Fruit fly (Drosophila melanogaster) whole organism, prepupa: ENCODE measurements around the gene Coq4.

ENCODE experiments used
- Blimp-1 ChIP-seq: fragments of 200-800 bp; sonication (Bioruptor generic); optimal IDR thresholded peaks from 3 replicates; lab custom pipeline; 2017; ENCODE audit warnings: missing biosample characterization, missing genetic modification characterization, mild to moderate bottlenecking, moderate library complexity, missing genetic modification reagents
- CG10631 ChIP-seq: fragments of 200-800 bp; sonication (Bioruptor generic); optimal IDR thresholded peaks from 2 replicates; lab custom pipeline; 2016; ENCODE audit warnings: missing biosample characterization, missing genetic modification characterization
- CG10669 ChIP-seq: fragments of 200-800 bp; sonication (Bioruptor generic); optimal IDR thresholded peaks from 3 replicates; lab custom pipeline; 2018; ENCODE audit warnings: missing biosample characterization, mild to moderate bottlenecking, missing genetic modification characterization, moderate library complexity
- CG11762 ChIP-seq: fragments of 200-800 bp; sonication (Bioruptor generic); optimal IDR thresholded peaks from 3 replicates; lab custom pipeline; 2016; ENCODE audit warnings: missing biosample characterization, missing genetic modification characterization; ENCODE audit not compliant: insufficient read depth
- CG11902 ChIP-seq: fragments of 200-800 bp; sonication (Bioruptor generic); optimal IDR thresholded peaks from 3 replicates; lab custom pipeline; 2016; ENCODE audit warnings: missing biosample characterization, missing genetic modification characterization
- CG15336 ChIP-seq: fragments of 200-800 bp; sonication (Bioruptor generic); IDR thresholded peaks from 2 replicates; pipeline ENCODE4 v1.3.6; 2022; ENCODE audit warnings: missing biosample characterization, missing genetic modification characterization
- CG1621 ChIP-seq: fragments of 200-800 bp; sonication (Bioruptor generic); optimal IDR thresholded peaks from 3 replicates; lab custom pipeline; 2018; ENCODE audit warnings: missing biosample characterization, mild to moderate bottlenecking, missing genetic modification characterization
- CG16779 ChIP-seq: fragments of 200-800 bp; sonication (Bioruptor generic); optimal IDR thresholded peaks from 3 replicates; lab custom pipeline; 2017; ENCODE audit warnings: missing biosample characterization, mild to moderate bottlenecking, missing genetic modification characterization
- CG3032 ChIP-seq: fragments of 200-800 bp; optimal IDR thresholded peaks from 2 replicates; lab custom pipeline; 2019; ENCODE audit warnings: missing biosample characterization, mild to moderate bottlenecking, missing genetic modification characterization, moderate library complexity
- CG34406 ChIP-seq: fragments of 200-800 bp; sonication (Bioruptor generic); optimal IDR thresholded peaks from 3 replicates; lab custom pipeline; 2016; ENCODE audit warnings: missing biosample characterization, missing genetic modification characterization
- CG3919 ChIP-seq: fragments of 200-800 bp; sonication (Bioruptor generic); optimal IDR thresholded peaks from 3 replicates; lab custom pipeline; 2016; ENCODE audit warnings: missing biosample characterization, missing genetic modification characterization
- CG4318 ChIP-seq: fragments of 200-800 bp; sonication (Bioruptor generic); optimal IDR thresholded peaks from 3 replicates; lab custom pipeline; 2017; ENCODE audit warnings: missing biosample characterization, mild to moderate bottlenecking, missing genetic modification characterization
- CG6276 ChIP-seq: fragments of 200-800 bp; sonication (Bioruptor generic); optimal IDR thresholded peaks from 2 replicates; lab custom pipeline; 2017; ENCODE audit warnings: missing biosample characterization, mild to moderate bottlenecking, missing genetic modification characterization
- CG6792 ChIP-seq: fragments of 200-800 bp; sonication (Bioruptor generic); optimal IDR thresholded peaks from 3 replicates; lab custom pipeline; 2016; ENCODE audit warnings: missing biosample characterization, missing genetic modification characterization
- CG6808 ChIP-seq: fragments of 200-800 bp; sonication (Bioruptor generic); optimal IDR thresholded peaks from 3 replicates; lab custom pipeline; 2017; ENCODE audit warnings: missing biosample characterization, missing genetic modification characterization, mild to moderate bottlenecking, moderate library complexity, missing genetic modification reagents
- CG6854 ChIP-seq: fragments of 200-800 bp; sonication (Bioruptor generic); optimal IDR thresholded peaks from 2 replicates; lab custom pipeline; 2017; ENCODE audit warnings: missing biosample characterization, mild to moderate bottlenecking, missing genetic modification characterization
- CG7368 ChIP-seq: fragments of 200-800 bp; sonication (Bioruptor generic); optimal IDR thresholded peaks from 3 replicates; lab custom pipeline; 2016; ENCODE audit warnings: missing biosample characterization, missing genetic modification characterization
- CG8119 ChIP-seq: fragments of 200-800 bp; sonication (Bioruptor generic); IDR thresholded peaks from 3 replicates; pipeline ENCODE4 v1.3.6; 2022; ENCODE audit warnings: missing biosample characterization, missing genetic modification characterization
- CG8319 ChIP-seq: fragments of 200-800 bp; sonication (Bioruptor generic); optimal IDR thresholded peaks from 3 replicates; lab custom pipeline; 2016; ENCODE audit warnings: missing biosample characterization, missing genetic modification characterization
- CG8632 ChIP-seq: fragments of 200-800 bp; sonication (Bioruptor generic); optimal IDR thresholded peaks from 3 replicates; lab custom pipeline; 2016; ENCODE audit warnings: missing biosample characterization, missing genetic modification characterization
- CG9139 ChIP-seq: fragments of 200-800 bp; sonication (Bioruptor generic); optimal IDR thresholded peaks from 3 replicates; lab custom pipeline; 2017; ENCODE audit warnings: missing biosample characterization, mild to moderate bottlenecking, missing genetic modification characterization
- Eip78C ChIP-seq: fragments of 200-800 bp; sonication (Bioruptor generic); peaks from one replicate; lab custom pipeline; 2016; ENCODE audit warnings: missing biosample characterization, missing genetic modification characterization
- Ets21C ChIP-seq: fragments of 200-800 bp; sonication (Bioruptor generic); optimal IDR thresholded peaks from 3 replicates; lab custom pipeline; 2016; ENCODE audit warnings: missing biosample characterization, missing genetic modification characterization
- Gug ChIP-seq: fragments of 200-800 bp; sonication (Bioruptor generic); IDR thresholded peaks from 2 replicates; pipeline ENCODE4 v1.3.6; 2022; ENCODE audit warnings: missing biosample characterization, missing genetic modification characterization
- Hr38 ChIP-seq: sonication (Bioruptor generic); optimal IDR thresholded peaks from 2 replicates; lab custom pipeline; 2016; ENCODE audit warnings: missing biosample characterization, missing genetic modification characterization
- Hr4 ChIP-seq: fragments of 200-800 bp; sonication (Bioruptor generic); optimal IDR thresholded peaks from 3 replicates; lab custom pipeline; 2016; ENCODE audit warnings: missing biosample characterization, missing genetic modification characterization
- Lpt ChIP-seq: fragments of 200-800 bp; sonication (Bioruptor generic); optimal IDR thresholded peaks from 3 replicates; lab custom pipeline; 2016; ENCODE audit warnings: missing biosample characterization, missing genetic modification characterization
- Met ChIP-seq: fragments of 200-800 bp; sonication (Bioruptor generic); optimal IDR thresholded peaks from 3 replicates; lab custom pipeline; 2016; ENCODE audit warnings: missing biosample characterization, missing genetic modification characterization
- OdsH ChIP-seq: fragments of 200-800 bp; sonication (Bioruptor generic); optimal IDR thresholded peaks from 3 replicates; lab custom pipeline; 2016; ENCODE audit warnings: missing biosample characterization, missing genetic modification characterization
- Smox ChIP-seq: fragments of 200-800 bp; sonication (Bioruptor generic); optimal IDR thresholded peaks from 3 replicates; lab custom pipeline; 2016; ENCODE audit warnings: missing biosample characterization, missing genetic modification characterization
- Sox14 ChIP-seq: fragments of 200-800 bp; sonication (Bioruptor generic); optimal IDR thresholded peaks from 3 replicates; lab custom pipeline; 2016; ENCODE audit warnings: missing biosample characterization, missing genetic modification characterization
- Sox15 ChIP-seq: fragments of 200-800 bp; sonication (Bioruptor generic); optimal IDR thresholded peaks from 3 replicates; lab custom pipeline; 2016; ENCODE audit warnings: missing biosample characterization, missing genetic modification characterization
- acj6 ChIP-seq: fragments of 200-800 bp; sonication (Bioruptor generic); optimal IDR thresholded peaks from 3 replicates; lab custom pipeline; 2016; ENCODE audit warnings: missing biosample characterization, missing genetic modification characterization
- dac ChIP-seq: fragments of 200-800 bp; sonication (Bioruptor generic); optimal IDR thresholded peaks from 2 replicates; lab custom pipeline; 2017; ENCODE audit warnings: missing biosample characterization, mild to moderate bottlenecking, missing genetic modification characterization
- dsx ChIP-seq: fragments of 200-800 bp; optimal IDR thresholded peaks from 3 replicates; lab custom pipeline; 2019; ENCODE audit warnings: missing biosample characterization, mild to moderate bottlenecking, missing genetic modification characterization, moderate library complexity; ENCODE audit not compliant: poor library complexity, severe bottlenecking
- fd59A ChIP-seq: fragments of 200-800 bp; sonication (Bioruptor generic); optimal IDR thresholded peaks from 2 replicates; lab custom pipeline; 2017; ENCODE audit warnings: missing biosample characterization, mild to moderate bottlenecking, missing genetic modification characterization, missing genetic modification reagents
- fd85E ChIP-seq: fragments of 200-800 bp; sonication (Bioruptor generic); optimal IDR thresholded peaks from 3 replicates; lab custom pipeline; 2016; ENCODE audit warnings: missing biosample characterization, missing genetic modification characterization
- fkh ChIP-seq: fragments of 200-800 bp; sonication (Bioruptor generic); optimal IDR thresholded peaks from 3 replicates; lab custom pipeline; 2017; ENCODE audit warnings: missing biosample characterization, mild to moderate bottlenecking, missing genetic modification characterization, moderate library complexity
- lz ChIP-seq: fragments of 200-800 bp; sonication (Bioruptor generic); optimal IDR thresholded peaks from 3 replicates; lab custom pipeline; 2016; ENCODE audit warnings: missing biosample characterization, missing genetic modification characterization
- pdm3 ChIP-seq: fragments of 200-800 bp; sonication (Bioruptor generic); optimal IDR thresholded peaks from 3 replicates; lab custom pipeline; 2016; ENCODE audit warnings: missing biosample characterization, missing genetic modification characterization
- salr ChIP-seq, 2 experiments: fragments of 200-800 bp; sonication (Bioruptor generic); optimal IDR thresholded peaks; 3 replicates each; lab custom pipeline; 2016 to 2018; ENCODE audit warnings: missing biosample characterization in 2 of 2, missing genetic modification characterization in 2 of 2, mild to moderate bottlenecking in 1 of 2
- spab ChIP-seq: fragments of 200-800 bp; sonication (Bioruptor generic); optimal IDR thresholded peaks from 2 replicates; lab custom pipeline; 2017; ENCODE audit warnings: missing biosample characterization, mild to moderate bottlenecking, missing genetic modification characterization, missing genetic modification reagents
- svp ChIP-seq: fragments of 200-800 bp; sonication (Bioruptor generic); peaks from one replicate; lab custom pipeline; 2016; ENCODE audit warnings: missing biosample characterization, missing genetic modification characterization
- topi ChIP-seq: fragments of 200-800 bp; sonication (Bioruptor generic); optimal IDR thresholded peaks from 3 replicates; lab custom pipeline; 2016; ENCODE audit warnings: missing biosample characterization, missing genetic modification characterization
- vri ChIP-seq: fragments of 200-800 bp; sonication (Bioruptor generic); optimal IDR thresholded peaks from 3 replicates; lab custom pipeline; 2016; ENCODE audit warnings: missing biosample characterization, mild to moderate bottlenecking, missing genetic modification characterization

The Coq4 gene

DNA sequence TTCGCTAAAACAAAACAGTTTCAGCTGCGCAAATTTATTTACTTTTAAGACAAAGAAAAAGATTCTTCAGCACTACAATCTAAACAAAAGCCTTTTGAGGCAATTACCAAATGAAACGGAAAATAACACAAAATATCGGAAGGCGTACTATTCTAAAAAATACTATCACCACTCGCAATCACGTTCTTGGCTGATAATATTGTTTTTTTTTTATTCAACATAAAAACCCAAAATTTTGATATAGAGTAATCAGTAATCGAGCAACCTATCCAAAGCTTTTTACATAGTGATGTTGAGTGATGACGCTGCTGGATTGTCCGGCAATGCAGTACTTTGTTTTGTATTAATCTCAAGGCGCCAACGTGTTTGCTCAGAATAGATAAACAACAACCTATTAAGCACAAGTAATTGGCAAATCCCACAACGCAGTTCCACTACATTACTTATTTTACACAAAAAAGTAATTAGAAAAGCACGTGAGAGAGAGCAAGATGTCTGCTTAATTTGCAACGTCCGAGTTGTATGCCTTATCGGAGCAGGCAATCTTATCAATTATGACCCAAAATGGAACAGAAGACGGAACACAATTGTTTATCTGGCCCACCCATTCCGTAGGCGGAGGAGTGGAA lies 2.4 kb downstream of the Coq4 start (continued):
- TF ChIP-seq CG6808 (GFP tag; lab: Kevin White, UChicago) (no peak), CG11902 (GFP tag; lab: Kevin White, UChicago) (no peak), Eip78C (GFP tag; lab: Kevin White, UChicago) (peak; percentile 85), fd59A (GFP tag; lab: Kevin White, UChicago) (no peak), topi (GFP tag; lab: Kevin White, UChicago) (peak; percentile 33), CG34406 (no peak), CG8119 (peak; percentile 24; the same call in 1 of the 3 replicates), Met (GFP tag; lab: Kevin White, UChicago) (peak; percentile 29), CG10669 (no peak), CG6854 (no peak), spab (GFP tag; lab: Kevin White, UChicago) (no peak), OdsH (GFP tag; lab: Kevin White, UChicago) (peak; percentile 31), Smox (GFP tag; lab: Kevin White, UChicago) (peak; percentile 1), CG3919 (peak; percentile 19), CG4318 (GFP tag; lab: Kevin White, UChicago) (no peak), CG9139 (no peak), CG16779 (tag; lab: Kevin White, UChicago) (no peak), CG8319 (no peak), dsx (GFP tag; lab: Kevin White, UChicago) (no peak), salr (GFP tag; optimal IDR thresholded peaks at IDR 0.05; lab: Kevin White, UChicago) (no peak), svp (GFP tag; lab: Kevin White, UChicago) (no peak), CG15336 (GFP tag; lab: Robert Waterston, UW) (peak; percentile 27; the same call in 1 of the 2 replicates), Ets21C (GFP tag; lab: Kevin White, UChicago) (no peak), CG6276 (GFP tag; lab: Kevin White, UChicago) (no peak), Sox15 (GFP tag; lab: Kevin White, UChicago) (no peak), CG11762 (GFP tag; lab: Kevin White, UChicago) (no peak), lz (GFP tag; lab: Kevin White, UChicago) (peak; percentile 11), CG10631 (GFP tag; lab: Kevin White, UChicago) (peak; percentile 26), Lpt (GFP tag; lab: Kevin White, UChicago) (no peak), Hr4 (peak; percentile 39), Sox14 (GFP tag; lab: Kevin White, UChicago) (peak; percentile 37), CG7368 (GFP tag; lab: Kevin White, UChicago) (no peak), vri (GFP tag; lab: Kevin White, UChicago) (peak; percentile 29), CG1621 (tag; lab: Kevin White, UChicago) (no peak), Gug (GFP tag; lab: Robert Waterston, UW) (no peak)

dm6 chr3L:17430390-17430789 lies 3.0 kb downstream of the Coq4 start:
- no peak for TF ChIP-seq CG8119
- TF ChIP-seq vri (GFP tag; lab: Kevin White, UChicago) = peak; percentile 26
- peak; percentile 68 for TF ChIP-seq fkh (GFP tag; lab: Kevin White, UChicago)
- peak; percentile 32 for TF ChIP-seq dsx (GFP tag; lab: Kevin White, UChicago)
- TF ChIP-seq Blimp-1 (GFP tag; lab: Kevin White, UChicago) = peak; percentile 36
- no peak for TF ChIP-seq OdsH (GFP tag; lab: Kevin White, UChicago)
- TF ChIP-seq svp (GFP tag; lab: Kevin White, UChicago) = peak; percentile 18
- TF ChIP-seq, all 60 proteins: peak for 5

DNA sequence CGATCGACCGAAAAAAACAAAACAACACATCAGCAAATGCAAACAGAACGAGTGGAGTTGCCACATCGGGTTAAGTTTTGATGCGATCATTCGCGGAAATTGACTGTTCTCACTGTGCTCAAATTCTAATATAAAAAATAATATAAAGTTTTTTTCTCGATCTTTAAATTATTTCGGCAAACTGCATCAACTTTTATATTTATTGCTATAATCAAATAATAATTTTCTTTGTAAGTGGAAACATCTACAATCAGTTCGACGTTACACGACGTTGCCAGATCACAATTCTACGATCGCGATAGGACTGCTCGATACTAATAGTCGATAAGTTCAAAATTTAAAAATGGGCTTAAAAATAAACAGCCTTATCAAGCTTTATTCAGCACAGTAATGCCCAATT lies 4.6 kb downstream of the Coq4 start, which contains the start of gene Gorab:
Gene Gorab (minus strand): TSS at position 58 of the 400 bp plus-strand sequence.
- TF ChIP-seq Hr38 (GFP tag; lab: Kevin White, UChicago) = peak; percentile 7
- peak; percentile 77 for TF ChIP-seq Ets21C (GFP tag; lab: Kevin White, UChicago)
- peak; percentile 64 for TF ChIP-seq CG6792 (GFP tag; lab: Kevin White, UChicago)
- peak; percentile 84 for TF ChIP-seq CG8119
- peak; percentile 46 for TF ChIP-seq dac (GFP tag; lab: Kevin White, UChicago)
- TF ChIP-seq fkh (GFP tag; lab: Kevin White, UChicago) = peak; percentile 98
- peak; percentile 79 for TF ChIP-seq CG8632 (GFP tag; lab: Kevin White, UChicago)
- peak; percentile 89 for TF ChIP-seq acj6 (GFP tag; lab: Kevin White, UChicago)
- peak; percentile 86 for TF ChIP-seq Met (GFP tag; lab: Kevin White, UChicago)
- TF ChIP-seq fd59A (GFP tag; lab: Kevin White, UChicago) = peak; percentile 39
- TF ChIP-seq fd85E = peak; percentile 18
- peak; percentile 91 for TF ChIP-seq Sox14 (GFP tag; lab: Kevin White, UChicago)
- TF ChIP-seq pdm3 (GFP tag; lab: Kevin White, UChicago) = peak; percentile 90
- TF ChIP-seq vri (GFP tag; lab: Kevin White, UChicago) = peak; percentile 67
- peak; percentile 77 for TF ChIP-seq dsx (GFP tag; lab: Kevin White, UChicago)
- peak; percentile 92 for TF ChIP-seq CG3032
- TF ChIP-seq CG34406 = peak; percentile 81
- TF ChIP-seq CG10669 = peak; percentile 82
- no peak for TF ChIP-seq CG16779 (tag; lab: Kevin White, UChicago)
- peak; percentile 87 for TF ChIP-seq CG3919
- TF ChIP-seq Lpt (GFP tag; lab: Kevin White, UChicago) = peak; percentile 80
- peak; percentile 56 for TF ChIP-seq CG11762 (GFP tag; lab: Kevin White, UChicago)
